Worm (Caenorhabditis elegans): ENCODE measurements around the gene nhr-236.

nhr-236 gene

DNA sequence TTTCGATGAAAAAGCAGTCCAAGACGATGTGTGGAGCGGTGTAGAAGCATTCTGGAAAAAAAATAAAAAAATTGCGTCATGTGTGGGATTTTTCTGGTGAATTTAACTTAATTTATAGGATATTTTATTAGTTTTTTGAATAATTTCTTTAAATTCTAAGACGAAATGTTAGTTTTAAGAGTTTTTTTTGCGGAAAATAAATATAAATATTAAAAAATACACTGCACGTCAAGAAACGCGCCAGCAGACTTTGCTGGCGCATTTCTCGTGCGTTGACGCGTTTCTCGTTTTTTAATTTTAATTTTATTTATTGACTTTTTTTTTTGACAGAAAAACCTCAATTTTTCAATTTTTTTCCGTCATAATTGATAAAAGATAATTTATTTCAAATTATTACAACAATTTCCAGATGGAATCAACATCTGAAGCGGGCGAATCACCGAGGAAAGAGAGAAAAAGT, 19.5 kb upstream of the nhr-236 start, which contains the start of the genes ppgn-1 and tftc-1 (continued):
- peak; percentile 34 for TF ChIP-seq lin-13 (GFP tag; optimal IDR thresholded peaks at IDR 0.05)
- no peak for TF ChIP-seq nhr-76 (tag; optimal IDR thresholded peaks at IDR 0.05)
- no peak for TF ChIP-seq lir-3 (tag; optimal IDR thresholded peaks at IDR 0.05; ENCODE audit: poor library complexity)
- peak in 1 of 6 experiments; percentile 24 for TF ChIP-seq elt-3 (tag; optimal IDR thresholded peaks at IDR 0.05)
- no peak for TF ChIP-seq ets-5 (GFP tag; IDR thresholded peaks at IDR 0.05)
- TF ChIP-seq ceh-8 (GFP tag; optimal IDR thresholded peaks at IDR 0.05), result peak; percentile 75
- peak; percentile 57 for TF ChIP-seq isw-1 (GFP tag; IDR thresholded peaks at IDR 0.05)
- TF ChIP-seq nhr-28 (tag; optimal IDR thresholded peaks at IDR 0.05), result no peak
- TF ChIP-seq unc-130 (tag; optimal IDR thresholded peaks at IDR 0.05), result peak; percentile 38
- TF ChIP-seq lin-15B (tag; optimal IDR thresholded peaks at IDR 0.05), result peak; percentile 3
- peak; percentile 79 for TF ChIP-seq swsn-7 (tag; optimal IDR thresholded peaks at IDR 0.05)
- peak; percentile 71 for TF ChIP-seq lin-39 (tag; optimal IDR thresholded peaks at IDR 0.05)
- peak; percentile 36 for TF ChIP-seq elt-2 (tag; optimal IDR thresholded peaks at IDR 0.05)
- peak; percentile 80 for TF ChIP-seq nhr-90 (tag; optimal IDR thresholded peaks at IDR 0.05; ENCODE audit: poor library complexity)
- peak; percentile 55 for TF ChIP-seq egl-13 (tag; optimal IDR thresholded peaks at IDR 0.05)
- peak; percentile 40 to 68 for TF ChIP-seq efl-1 (optimal IDR thresholded peaks at IDR 0.05)
- peak; percentile 72 to 95 for TF ChIP-seq efl-1 (GFP tag; optimal IDR thresholded peaks at IDR 0.05 in 1 of 2)
- TF ChIP-seq blmp-1 (tag; optimal IDR thresholded peaks at IDR 0.05), result peak; percentile 55
- peak; percentile 30; the same call in 1 of the 2 replicates for TF ChIP-seq grh-1 (GFP tag; IDR thresholded peaks at IDR 0.05)
- TF ChIP-seq F16B12.6 (tag; optimal IDR thresholded peaks at IDR 0.05), result peak; percentile 42
- TF ChIP-seq nhr-19 (GFP tag; conservative IDR thresholded peaks at IDR 0.05), result peak; percentile 70
- no peak for TF ChIP-seq lin-14 (GFP tag; optimal IDR thresholded peaks at IDR 0.05)
- TF ChIP-seq lin-35 (GFP tag; optimal IDR thresholded peaks at IDR 0.05), result peak; percentile 63
- peak; percentile 86 for TF ChIP-seq nhr-47 (tag; optimal IDR thresholded peaks at IDR 0.05)
- TF ChIP-seq ceh-88 (GFP tag; IDR thresholded peaks at IDR 0.05), result no peak
- peak; percentile 71 for TF ChIP-seq irx-1 (tag; optimal IDR thresholded peaks at IDR 0.05)
- no peak for TF ChIP-seq pqm-1 (tag; optimal IDR thresholded peaks at IDR 0.05)
- TF ChIP-seq alr-1 (tag; optimal IDR thresholded peaks at IDR 0.05; ENCODE audit: borderline replicate concordance), result no peak
- TF ChIP-seq snpc-4 (tag; optimal IDR thresholded peaks at IDR 0.05), result peak; percentile 51
- no peak for TF ChIP-seq aly-2 (tag; optimal IDR thresholded peaks at IDR 0.05)
- TF ChIP-seq zag-1 (tag; optimal IDR thresholded peaks at IDR 0.05), result no peak
- no peak for TF ChIP-seq snu-23 (GFP tag; optimal IDR thresholded peaks at IDR 0.05)
- no peak for TF ChIP-seq hlh-17 (GFP tag; optimal IDR thresholded peaks at IDR 0.05; ENCODE audit: borderline replicate concordance)
- TF ChIP-seq fkh-8 (tag; optimal IDR thresholded peaks at IDR 0.05), result peak; percentile 5
- TF ChIP-seq C04F5.9 (tag; optimal IDR thresholded peaks at IDR 0.05), result peak; percentile 66

DNA sequence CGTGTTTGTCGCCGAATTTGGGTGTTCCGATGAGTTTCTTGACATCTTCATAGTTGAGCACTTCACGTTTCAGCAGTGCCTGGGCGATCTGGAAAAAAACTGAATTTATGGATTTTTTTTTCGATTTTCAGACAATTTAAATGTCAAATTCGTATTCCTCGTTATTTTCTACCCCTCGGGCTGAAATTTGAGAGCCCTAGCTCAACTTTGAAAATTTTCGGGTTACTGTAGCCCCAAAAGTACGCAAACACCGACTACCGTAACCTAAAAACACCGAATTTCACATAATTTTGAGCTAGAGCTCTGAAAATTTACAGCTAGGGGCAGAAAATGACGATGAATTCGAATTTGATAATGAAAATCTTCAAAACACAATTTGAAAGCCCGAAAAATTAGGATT, 4.6 kb upstream of the nhr-236 start:
- TF ChIP-seq fkh-10 (GFP tag; optimal IDR thresholded peaks at IDR 0.05), result no peak
- TF ChIP-seq nhr-71 (tag; optimal IDR thresholded peaks at IDR 0.05), result no peak
- TF ChIP-seq nhr-85 (tag), result peak; percentile 39
- no peak for TF ChIP-seq lin-39 (tag; optimal IDR thresholded peaks at IDR 0.05)
- no peak for TF ChIP-seq mab-9 (GFP tag; IDR thresholded peaks at IDR 0.05)
- no peak for TF ChIP-seq fkh-8 (tag; optimal IDR thresholded peaks at IDR 0.05)
- no peak for TF ChIP-seq elt-3 (tag; optimal IDR thresholded peaks at IDR 0.05)
- peak; percentile 16 to 33 for TF ChIP-seq lsy-2 (tag; optimal IDR thresholded peaks at IDR 0.05)
- no peak for TF ChIP-seq lin-35 (GFP tag; optimal IDR thresholded peaks at IDR 0.05)
- TF ChIP-seq skn-1 (tag; optimal IDR thresholded peaks at IDR 0.05), result no peak

DNA sequence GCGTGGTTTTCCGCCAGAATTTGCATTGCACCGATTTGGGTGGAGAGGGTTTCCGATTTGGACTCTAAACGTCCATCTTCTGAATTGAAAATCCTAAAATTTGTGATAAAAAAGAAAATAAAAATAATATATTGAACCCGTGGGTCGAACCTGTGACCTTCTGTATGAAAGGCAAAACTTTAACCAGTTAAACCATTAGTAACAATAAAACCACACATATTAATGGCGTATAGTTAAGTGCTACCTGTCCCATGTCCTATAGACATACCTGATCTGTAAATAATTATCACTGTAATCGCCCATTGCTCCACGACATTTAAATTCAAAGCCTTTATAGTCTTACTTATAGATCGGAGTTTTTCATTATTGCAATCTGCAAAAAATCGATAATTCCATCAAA, 2.1 kb downstream of the nhr-236 start:
- TF ChIP-seq nhr-71 (tag; optimal IDR thresholded peaks at IDR 0.05) (no peak), sox-4 (tag; optimal IDR thresholded peaks at IDR 0.05) (no peak), ets-5 (GFP tag; IDR thresholded peaks at IDR 0.05) (no peak), zip-4 (GFP tag; optimal IDR thresholded peaks at IDR 0.05) (no peak)
